Fruit fly (Drosophila melanogaster): ENCODE measurements around the gene Ncoa6.

dm6 chr2L:5374216-5374615 lies 47.7 kb upstream of the Ncoa6 start:
- TF ChIP-seq ind (GFP tag; optimal IDR thresholded peaks at IDR 0.05) (no peak), CG17829 (tag; optimal IDR thresholded peaks at IDR 0.05) (no peak), her (GFP tag; optimal IDR thresholded peaks at IDR 0.05) (no peak), CG3065 (GFP tag; optimal IDR thresholded peaks at IDR 0.05) (no peak), Scr (GFP tag; IDR thresholded peaks at IDR 0.05; ENCODE audit: partially characterized antibody) (no peak), Blimp-1 (GFP tag; optimal IDR thresholded peaks at IDR 0.05) (no peak), ems (GFP tag; optimal IDR thresholded peaks at IDR 0.05) (no peak), vfl (GFP tag; optimal IDR thresholded peaks at IDR 0.05) (no peak), CG2889 (GFP tag; IDR thresholded peaks at IDR 0.05) (no peak), pb (GFP tag; optimal IDR thresholded peaks at IDR 0.05) (no peak)

Data from whole organism, embryonic.